Fruit fly (Drosophila melanogaster) whole organism, embryonic: Measurements from ENCODE around the gene Bdp1.

Experiments used
- Atf-2 ChIP-seq: fragments of 200-800 bp; sonication (Bioruptor generic); optimal IDR thresholded peaks from 2 replicates; lab custom pipeline; 2016; ENCODE audit warnings: missing biosample characterization, missing genetic modification characterization
- B-H1 ChIP-seq: fragments of 200-800 bp; sonication (Bioruptor generic); IDR thresholded peaks from 3 replicates; pipeline ENCODE4 v1.3.6; 2022; ENCODE audit warnings: missing biosample characterization, missing genetic modification characterization
- Bteb2 ChIP-seq: fragments of 200-800 bp; sonication (Bioruptor generic); optimal IDR thresholded peaks from 2 replicates; lab custom pipeline; 2016; ENCODE audit warnings: missing biosample characterization, missing genetic modification characterization
- C15 ChIP-seq: fragments of 200-800 bp; sonication (Bioruptor generic); IDR thresholded peaks from 3 replicates; pipeline ENCODE4 v1.3.6; 2022; ENCODE audit warnings: missing biosample characterization, missing genetic modification characterization
- CG13775 ChIP-seq: fragments of 200-800 bp; sonication (Bioruptor generic); optimal IDR thresholded peaks from 3 replicates; lab custom pipeline; 2017; ENCODE audit warnings: missing biosample characterization, mild to moderate bottlenecking, missing genetic modification characterization
- CG13894 ChIP-seq: fragments of 200-800 bp; sonication (Bioruptor generic); optimal IDR thresholded peaks from 3 replicates; lab custom pipeline; 2018; ENCODE audit warnings: missing biosample characterization, mild to moderate bottlenecking, missing genetic modification characterization, moderate library complexity
- CG16815 ChIP-seq: fragments of 200-800 bp; sonication (Bioruptor generic); optimal IDR thresholded peaks from 3 replicates; lab custom pipeline; 2017; ENCODE audit warnings: missing biosample characterization, mild to moderate bottlenecking, missing genetic modification characterization
- CG17361 ChIP-seq: fragments of 200-800 bp; sonication (Bioruptor generic); IDR thresholded peaks from 3 replicates; pipeline ENCODE4 v1.3.6; 2022; ENCODE audit warnings: missing biosample characterization, missing genetic modification characterization
- CG17568 ChIP-seq: fragments of 200-800 bp; sonication (Bioruptor generic); optimal IDR thresholded peaks from 2 replicates; lab custom pipeline; 2018; ENCODE audit warnings: missing biosample characterization, mild to moderate bottlenecking, missing genetic modification characterization, moderate library complexity
- CG2199 ChIP-seq: fragments of 200-800 bp; sonication (Bioruptor generic); IDR thresholded peaks from 3 replicates; pipeline ENCODE4 v1.3.6; 2022; ENCODE audit warnings: missing biosample characterization, missing genetic modification characterization
- CG2678 ChIP-seq: fragments of 200-800 bp; sonication (Bioruptor generic); optimal IDR thresholded peaks from 3 replicates; lab custom pipeline; 2019; ENCODE audit warnings: missing biosample characterization, mild to moderate bottlenecking, missing genetic modification characterization, moderate library complexity
- CG2712 ChIP-seq: fragments of 200-800 bp; optimal IDR thresholded peaks from 3 replicates; lab custom pipeline; 2019; ENCODE audit warnings: missing biosample characterization, mild to moderate bottlenecking, missing genetic modification characterization, moderate library complexity
- CG30020 ChIP-seq: fragments of 200-800 bp; optimal IDR thresholded peaks from 2 replicates; lab custom pipeline; 2019; ENCODE audit warnings: missing biosample characterization, mild to moderate bottlenecking, missing genetic modification characterization, moderate library complexity
- CG33557 ChIP-seq: fragments of 200-800 bp; sonication (Bioruptor generic); optimal IDR thresholded peaks from 2 replicates; lab custom pipeline; 2019; ENCODE audit warnings: missing biosample characterization, mild to moderate bottlenecking, missing genetic modification characterization, moderate library complexity
- CG3407 ChIP-seq: fragments of 200-800 bp; sonication (Bioruptor generic); optimal IDR thresholded peaks from 2 replicates; lab custom pipeline; 2018; ENCODE audit warnings: missing biosample characterization, mild to moderate bottlenecking, missing genetic modification characterization
- CG3847 ChIP-seq: fragments of 200-800 bp; sonication (Bioruptor generic); IDR thresholded peaks from 2 replicates; pipeline ENCODE4 v1.3.6; 2022; ENCODE audit warnings: missing biosample characterization, missing genetic modification characterization
- CG5245 ChIP-seq: fragments of 200-800 bp; sonication (Bioruptor generic); optimal IDR thresholded peaks from 3 replicates; lab custom pipeline; 2016; ENCODE audit warnings: missing biosample characterization, missing genetic modification characterization
- CG5953 ChIP-seq: fragments of 200-800 bp; sonication (Bioruptor generic); IDR thresholded peaks from 2 replicates; pipeline ENCODE4 v1.3.6; 2022; ENCODE audit warnings: missing biosample characterization, missing genetic modification characterization
- CG7271 ChIP-seq: fragments of 200-800 bp; sonication (Bioruptor generic); optimal IDR thresholded peaks from 2 replicates; lab custom pipeline; 2018; ENCODE audit warnings: missing biosample characterization, mild to moderate bottlenecking, missing genetic modification characterization, moderate library complexity
- CG7839 ChIP-seq: fragments of 200-800 bp; sonication (Bioruptor generic); optimal IDR thresholded peaks from 3 replicates; lab custom pipeline; 2018; ENCODE audit warnings: missing biosample characterization, mild to moderate bottlenecking, missing genetic modification characterization, moderate library complexity
- CG9727 ChIP-seq: fragments of 200-800 bp; sonication (Bioruptor generic); optimal IDR thresholded peaks from 3 replicates; lab custom pipeline; 2017; ENCODE audit warnings: missing biosample characterization, mild to moderate bottlenecking, missing genetic modification characterization
- CG9797 ChIP-seq: fragments of 200-800 bp; sonication (Bioruptor generic); optimal IDR thresholded peaks from 3 replicates; lab custom pipeline; 2018; ENCODE audit warnings: missing biosample characterization, mild to moderate bottlenecking, missing genetic modification characterization
- Dfd ChIP-seq, 2 experiments: fragments of >200 bp; optimal IDR thresholded peaks; 2 replicates each; lab custom pipeline; 2017; ENCODE audit warnings: missing biosample characterization in 2 of 2, missing genetic modification characterization in 2 of 2
- Doc3 ChIP-seq: fragments of 200-800 bp; sonication (Bioruptor generic); IDR thresholded peaks from 3 replicates; pipeline ENCODE4 v1.3.6; 2022; ENCODE audit warnings: missing biosample characterization, missing genetic modification characterization; ENCODE audit not compliant: partially characterized antibody
- Fer2 ChIP-seq: fragments of 200-800 bp; sonication (Bioruptor generic); optimal IDR thresholded peaks from 2 replicates; lab custom pipeline; 2018; ENCODE audit warnings: missing biosample characterization, mild to moderate bottlenecking, missing genetic modification characterization, moderate library complexity
- Fer3 ChIP-seq: fragments of 200-800 bp; sonication (Bioruptor generic); optimal IDR thresholded peaks from 2 replicates; lab custom pipeline; 2018; ENCODE audit warnings: missing biosample characterization, mild to moderate bottlenecking, missing genetic modification characterization, moderate library complexity
- H15 ChIP-seq: fragments of 200-800 bp; sonication (Bioruptor generic); IDR thresholded peaks from 3 replicates; pipeline ENCODE4 v1.3.6; 2022; ENCODE audit warnings: missing biosample characterization, missing genetic modification characterization
- Lhr ChIP-seq: fragments of 200-800 bp; sonication (Bioruptor generic); optimal IDR thresholded peaks from 3 replicates; lab custom pipeline; 2017; ENCODE audit warnings: mild to moderate bottlenecking, missing biosample characterization, missing genetic modification reagents, missing genetic modification characterization
- Lpt ChIP-seq: fragments of >200 bp; optimal IDR thresholded peaks from 2 replicates; lab custom pipeline; 2018; ENCODE audit warnings: missing biosample characterization, missing genetic modification characterization
- NfI ChIP-seq: fragments of 200-800 bp; sonication (Bioruptor generic); optimal IDR thresholded peaks from 3 replicates; lab custom pipeline; 2018; ENCODE audit warnings: missing biosample characterization, mild to moderate bottlenecking, missing genetic modification characterization, moderate library complexity
- Ptx1 ChIP-seq: fragments of 200-800 bp; sonication (Bioruptor generic); IDR thresholded peaks from 2 replicates; pipeline ENCODE4 v1.3.6; 2022; ENCODE audit warnings: missing biosample characterization, missing genetic modification characterization
- Side ChIP-seq: fragments of 200-800 bp; sonication (Bioruptor generic); optimal IDR thresholded peaks from 2 replicates; lab custom pipeline; 2016; ENCODE audit warnings: missing biosample characterization, missing genetic modification characterization
- ac ChIP-seq: fragments of 200-800 bp; sonication (Bioruptor generic); optimal IDR thresholded peaks from 3 replicates; lab custom pipeline; 2017; ENCODE audit warnings: missing biosample characterization, mild to moderate bottlenecking, missing genetic modification characterization
- btn ChIP-seq: fragments of 200-800 bp; sonication (Bioruptor generic); optimal IDR thresholded peaks from 2 replicates; lab custom pipeline; 2016; ENCODE audit warnings: missing biosample characterization, missing genetic modification characterization
- corto ChIP-seq: fragments of 200-800 bp; sonication (Bioruptor generic); optimal IDR thresholded peaks from 2 replicates; lab custom pipeline; 2016; ENCODE audit warnings: missing biosample characterization, mild to moderate bottlenecking, missing genetic modification characterization, moderate library complexity
- cwo ChIP-seq: fragments of 200-800 bp; sonication (Bioruptor generic); optimal IDR thresholded peaks from 3 replicates; lab custom pipeline; 2017; ENCODE audit warnings: missing biosample characterization, missing genetic modification characterization, mild to moderate bottlenecking, moderate library complexity, missing genetic modification reagents
- dan ChIP-seq: fragments of 200-800 bp; sonication (Bioruptor generic); IDR thresholded peaks from 2 replicates; pipeline ENCODE4 v1.3.6; 2022; ENCODE audit warnings: missing biosample characterization, missing genetic modification characterization
- dimm ChIP-seq: fragments of 200-800 bp; sonication (Bioruptor generic); IDR thresholded peaks from 2 replicates; pipeline ENCODE4 v1.3.6; 2022; ENCODE audit warnings: missing biosample characterization, missing genetic modification characterization
- fru ChIP-seq: fragments of >200 bp; optimal IDR thresholded peaks from 2 replicates; lab custom pipeline; 2017
- gro ChIP-seq: fragments of 200-800 bp; sonication (Bioruptor generic); optimal IDR thresholded peaks from 2 replicates; lab custom pipeline; 2016; ENCODE audit warnings: missing biosample characterization, missing genetic modification characterization
- lbe ChIP-seq: fragments of 200-800 bp; sonication (Bioruptor generic); optimal IDR thresholded peaks from 2 replicates; lab custom pipeline; 2016; ENCODE audit warnings: missing biosample characterization, mild to moderate bottlenecking, missing genetic modification characterization
- nerfin-2 ChIP-seq: fragments of 200-800 bp; sonication (Bioruptor generic); IDR thresholded peaks from 2 replicates; pipeline ENCODE4 v1.3.6; 2022; ENCODE audit warnings: missing biosample characterization, missing genetic modification characterization; ENCODE audit not compliant: partially characterized antibody
- pan ChIP-seq, 4 experiments: fragments of >200 bp in 3 of 4; fragments of 200-800 bp in 1 of 4; sonication (Bioruptor generic) in 1 of 4; optimal IDR thresholded peaks in 3 of 4; IDR thresholded peaks in 1 of 4; 2 replicates each; pipeline versions ENCODE4 v1.3.6 to Lab custom; 2017 to 2022; ENCODE audit warnings: missing biosample characterization in 2 of 4, missing genetic modification characterization in 2 of 4, mixed read lengths in 1 of 4
- pb ChIP-seq: fragments of 200-800 bp; sonication (Bioruptor generic); optimal IDR thresholded peaks from 3 replicates; lab custom pipeline; 2016; ENCODE audit warnings: missing biosample characterization, missing genetic modification characterization
- pho ChIP-seq: fragments of 200-800 bp; sonication (Bioruptor generic); optimal IDR thresholded peaks from 2 replicates; lab custom pipeline; 2016; ENCODE audit warnings: missing biosample characterization, missing genetic modification characterization
- pita ChIP-seq: fragments of 200-800 bp; sonication (Bioruptor generic); optimal IDR thresholded peaks from 2 replicates; lab custom pipeline; 2017; ENCODE audit warnings: missing biosample characterization, mild to moderate bottlenecking, missing genetic modification characterization
- sd ChIP-seq: fragments of 200-800 bp; sonication (Bioruptor generic); optimal IDR thresholded peaks from 3 replicates; lab custom pipeline; 2018; ENCODE audit warnings: missing biosample characterization, mild to moderate bottlenecking, missing genetic modification characterization, moderate library complexity
- tx ChIP-seq: fragments of 200-800 bp; sonication (Bioruptor generic); optimal IDR thresholded peaks from 2 replicates; lab custom pipeline; 2016; ENCODE audit warnings: missing biosample characterization, missing genetic modification characterization
- zfh2 ChIP-seq: fragments of 200-800 bp; sonication (Bioruptor generic); optimal IDR thresholded peaks from 2 replicates; lab custom pipeline; 2016; ENCODE audit warnings: missing biosample characterization, missing genetic modification characterization

The Bdp1 gene

dm6 chr2L:13373435-13374242 is at the start of gene Bdp1, which contains the start of gene CG6565:
TSS of gene Bdp1 (minus strand) at chr2L:13373890.
TSS of gene CG6565 (plus strand) at chr2L:13374019.
- TF ChIP-seq zfh2 (GFP tag; lab: Kevin White, UChicago), result peak; percentile 99
- peak; percentile 97 for TF ChIP-seq pb (GFP tag; lab: Kevin White, UChicago)
- TF ChIP-seq ac (GFP tag; lab: Kevin White, UChicago), result peak; percentile 84
- TF ChIP-seq tx, result peak; percentile 99
- peak; percentile 98 for TF ChIP-seq Side
- peak; percentile 99 for TF ChIP-seq CG9727 (GFP tag; lab: Kevin White, UChicago)
- no peak for TF ChIP-seq Lpt (GFP tag; lab: Kevin White, UChicago)
- peak; percentile 93 for TF ChIP-seq Lhr (GFP tag; lab: Kevin White, UChicago)
- peak; percentile 93 for TF ChIP-seq dan (GFP tag; lab: Robert Waterston, UW)
- TF ChIP-seq CG13775 (GFP tag; lab: Kevin White, UChicago), result peak; percentile 99
- TF ChIP-seq dimm (GFP tag; lab: Robert Waterston, UW), result peak; percentile 82
- peak; percentile 97 for TF ChIP-seq NfI (GFP tag; lab: Kevin White, UChicago)
- TF ChIP-seq CG5245, result peak; percentile 97
- TF ChIP-seq CG5953 (GFP tag; lab: Robert Waterston, UW), result peak; percentile 76; the same call in 1 of the 2 replicates
- no peak for TF ChIP-seq fru (lab: Kevin White, UChicago)
- TF ChIP-seq CG3847, result peak; percentile 98
- TF ChIP-seq CG30020 (tag; lab: Kevin White, UChicago), result peak; percentile 84
- peak; percentile 44 for TF ChIP-seq CG9797 (GFP tag; lab: Kevin White, UChicago)
- TF ChIP-seq pita, result no peak
- TF ChIP-seq pho (GFP tag; lab: Kevin White, UChicago), result peak; percentile 99
- TF ChIP-seq CG17568 (GFP tag; lab: Kevin White, UChicago), result no peak
- TF ChIP-seq CG2712, result peak; percentile 96
- TF ChIP-seq sd (tag; lab: Kevin White, UChicago), result peak; percentile 90
- peak; percentile 98 for TF ChIP-seq Bteb2
- peak; percentile 94 for TF ChIP-seq Fer3 (tag; lab: Kevin White, UChicago)
- peak; percentile 97 for TF ChIP-seq CG2678 (tag; lab: Kevin White, UChicago)
- TF ChIP-seq CG7839, result peak; percentile 97
- peak; percentile 99 for TF ChIP-seq Atf-2
- TF ChIP-seq nerfin-2 (GFP tag; lab: Robert Waterston, UW), result no peak
- peak; percentile 83 for TF ChIP-seq corto (GFP tag; lab: Kevin White, UChicago)
- peak; percentile 75 for TF ChIP-seq CG7271 (tag; lab: Kevin White, UChicago)
- peak; percentile 97 for TF ChIP-seq gro (GFP tag; lab: Kevin White, UChicago)
- TF ChIP-seq btn (GFP tag; lab: Kevin White, UChicago), result peak; percentile 96
- peak; percentile 98 for TF ChIP-seq Ptx1
- no peak for TF ChIP-seq Doc3 (GFP tag; lab: Robert Waterston, UW)
- no peak for TF ChIP-seq Dfd (GFP tag; optimal IDR thresholded peaks at IDR 0.05; lab: Kevin White, UChicago)
- peak; percentile 94 for TF ChIP-seq CG13894 (tag; lab: Kevin White, UChicago)
- peak; percentile 99 for TF ChIP-seq CG16815 (GFP tag; lab: Kevin White, UChicago)
- peak; percentile 93 for TF ChIP-seq Fer2
- TF ChIP-seq CG33557 (GFP tag; lab: Kevin White, UChicago), result peak; percentile 96
- no peak for TF ChIP-seq pan (optimal IDR thresholded peaks at IDR 0.05; lab: Kevin White, UChicago)
- TF ChIP-seq pan (GFP tag; optimal IDR thresholded peaks at IDR 0.05 in 1 of 2, IDR thresholded peaks at IDR 0.05 in 1 of 2), result peak in 1 of 2 experiments; percentile 92
- peak; percentile 99 for TF ChIP-seq CG17361 (GFP tag; lab: Robert Waterston, UW)
- TF ChIP-seq H15 (GFP tag; lab: Robert Waterston, UW), result peak; percentile 93
- peak; percentile 92 for TF ChIP-seq cwo
- TF ChIP-seq CG2199, result peak; percentile 73; the same call in 1 of the 3 replicates
- TF ChIP-seq B-H1, result peak; percentile 94
- TF ChIP-seq C15 (GFP tag; lab: Robert Waterston, UW), result peak; percentile 86
- TF ChIP-seq lbe (GFP tag; lab: Kevin White, UChicago), result peak; percentile 91
- TF ChIP-seq CG3407 (GFP tag; lab: Kevin White, UChicago), result peak; percentile 94
